Fruit fly (Drosophila melanogaster): ENCODE data around the gene Dref.

Gene Dref

dm6 chr2L:9918020-9918959 is 48.7 kb downstream of the Dref start, which contains the start of the genes CG5885 and CG4598 (continued):
- peak; percentile 35 for TF ChIP-seq CG6854 (GFP tag; optimal IDR thresholded peaks at IDR 0.05)
- peak; percentile 54 for TF ChIP-seq chn (GFP tag; optimal IDR thresholded peaks at IDR 0.05)
- TF ChIP-seq CG1233 (GFP tag; optimal IDR thresholded peaks at IDR 0.05) = peak; percentile 0
- TF ChIP-seq repo (GFP tag; optimal IDR thresholded peaks at IDR 0.05) = no peak
- TF ChIP-seq B-H2 (GFP tag; optimal IDR thresholded peaks at IDR 0.05) = peak; percentile 50

dm6 chr2L:9915011-9915850 is 51.8 kb downstream of the Dref start, which contains the start of gene yip2:
Gene yip2 (plus strand): TSS chr2L:9915253.
- no peak for TF ChIP-seq CG34224 (GFP tag; IDR thresholded peaks at IDR 0.05; ENCODE audit: partially characterized antibody)
- TF ChIP-seq CG4707 (GFP tag; optimal IDR thresholded peaks at IDR 0.05) = peak; percentile 59
- TF ChIP-seq ash1 (GFP tag; optimal IDR thresholded peaks at IDR 0.05) = no peak
- TF ChIP-seq CG9609 (GFP tag; optimal IDR thresholded peaks at IDR 0.05) = peak; percentile 39
- TF ChIP-seq pho (GFP tag; optimal IDR thresholded peaks at IDR 0.05) = peak; percentile 58
- peak; percentile 38; the same call in 1 of the 2 replicates for TF ChIP-seq Adf1 (GFP tag; IDR thresholded peaks at IDR 0.05)
- peak; percentile 55 for TF ChIP-seq CG17568 (GFP tag; optimal IDR thresholded peaks at IDR 0.05)
- no peak for TF ChIP-seq sim (GFP tag; IDR thresholded peaks at IDR 0.05)
- no peak for TF ChIP-seq klu (GFP tag; IDR thresholded peaks at IDR 0.05)
- TF ChIP-seq al (GFP tag; IDR thresholded peaks at IDR 0.05) = no peak; the same call in 1 of the 2 replicates
- TF ChIP-seq Deaf1 (tag; optimal IDR thresholded peaks at IDR 0.05) = peak; percentile 49
- TF ChIP-seq zen2 (GFP tag; IDR thresholded peaks at IDR 0.05; ENCODE audit: partially characterized antibody) = no peak
- no peak for TF ChIP-seq Hr39 (optimal IDR thresholded peaks at IDR 0.05)
- TF ChIP-seq Mad (GFP tag; optimal IDR thresholded peaks at IDR 0.05) = peak; percentile 17
- no peak for TF ChIP-seq CG17612 (GFP tag; IDR thresholded peaks at IDR 0.05)
- peak in 1 of 2 experiments; percentile 84 for TF ChIP-seq crp (GFP tag; optimal IDR thresholded peaks at IDR 0.05)
- TF ChIP-seq az2 (GFP tag; optimal IDR thresholded peaks at IDR 0.05) = peak; percentile 53
- peak; percentile 33 for TF ChIP-seq CG11723 (GFP tag; optimal IDR thresholded peaks at IDR 0.05)
- 0 out of 2 replicates have a peak, but pooled peaks have one; percentile 29 for TF ChIP-seq CG32767 (GFP tag; IDR thresholded peaks at IDR 0.05)
- no peak; the same call in 1 of the 2 replicates for TF ChIP-seq dimm (GFP tag; IDR thresholded peaks at IDR 0.05)
- TF ChIP-seq CG1792 (GFP tag; optimal IDR thresholded peaks at IDR 0.05) = peak; percentile 48
- no peak for TF ChIP-seq gcm2 (GFP tag; optimal IDR thresholded peaks at IDR 0.05)
- TF ChIP-seq Poxn (GFP tag; IDR thresholded peaks at IDR 0.05) = no peak
- peak; percentile 70 for TF ChIP-seq CG12659 (GFP tag; optimal IDR thresholded peaks at IDR 0.05)
- no peak for TF ChIP-seq trh (GFP tag; optimal IDR thresholded peaks at IDR 0.05)
- TF ChIP-seq Hmx (GFP tag; optimal IDR thresholded peaks at IDR 0.05) = peak; percentile 26
- peak; percentile 72 for TF ChIP-seq zfh1 (GFP tag; IDR thresholded peaks at IDR 0.05)
- peak; percentile 88 for TF ChIP-seq zf30C (GFP tag; optimal IDR thresholded peaks at IDR 0.05)
- TF ChIP-seq org-1 (GFP tag; optimal IDR thresholded peaks at IDR 0.05) = peak; percentile 10
- peak; percentile 46; the same call in 1 of the 2 replicates for TF ChIP-seq seq (GFP tag; IDR thresholded peaks at IDR 0.05)
- peak; percentile 57 for TF ChIP-seq CG12219 (GFP tag; optimal IDR thresholded peaks at IDR 0.05)
- peak; percentile 52 for TF ChIP-seq Dip3 (GFP tag; optimal IDR thresholded peaks at IDR 0.05)
- TF ChIP-seq tin (GFP tag; optimal IDR thresholded peaks at IDR 0.05) = peak; percentile 36
- TF ChIP-seq ttk (GFP tag; IDR thresholded peaks at IDR 0.05) = peak; percentile 57
- no peak for TF ChIP-seq dm (GFP tag; optimal IDR thresholded peaks at IDR 0.05)
- 0 out of 2 replicates have a peak, but pooled peaks have one; percentile 43 for TF ChIP-seq Awh (GFP tag; IDR thresholded peaks at IDR 0.05)
- peak; percentile 36 for TF ChIP-seq CG4282 (GFP tag; optimal IDR thresholded peaks at IDR 0.05)
- peak; percentile 72 for TF ChIP-seq Fer1 (GFP tag; optimal IDR thresholded peaks at IDR 0.05)
- TF ChIP-seq tgo (GFP tag; IDR thresholded peaks at IDR 0.05) = peak; percentile 75
- TF ChIP-seq danr (GFP tag; IDR thresholded peaks at IDR 0.05) = no peak
- peak; percentile 49 for TF ChIP-seq CG30403 (GFP tag; optimal IDR thresholded peaks at IDR 0.05)

Data from whole organism, embryonic.